Worm (Caenorhabditis elegans) whole organism, L2 larva: Measurements from ENCODE around the gene srx-34.

Experiments
- Y55F3AM.14 ChIP-seq: fragments of 200-800 bp; sonication (Bioruptor generic); optimal IDR thresholded peaks from 2 replicates; lab custom pipeline; 2018; ENCODE audit warnings: mild to moderate bottlenecking, missing genetic modification characterization, missing compliant biosample characterization
- ZK546.5 ChIP-seq: sonication (generic microtip); optimal IDR thresholded peaks from 2 replicates; lab custom pipeline; 2017; ENCODE audit warnings: missing biosample characterization, missing genetic modification characterization
- alr-1 ChIP-seq: fragments of 150-350 bp; optimal IDR thresholded peaks from 2 replicates; lab custom pipeline; 2014; ENCODE audit warnings: missing biosample characterization, missing genetic modification characterization
- aly-2 ChIP-seq: fragments of 150-350 bp; optimal IDR thresholded peaks from 2 replicates; lab custom pipeline; 2014; ENCODE audit warnings: missing biosample characterization, missing genetic modification characterization
- ama-1 ChIP-seq: fragments of 150-350 bp; optimal IDR thresholded peaks from 2 replicates; lab custom pipeline; 2018; ENCODE audit warnings: inconsistent platforms
- blmp-1 ChIP-seq: sonication (generic microtip); optimal IDR thresholded peaks from 2 replicates; lab custom pipeline; 2017; ENCODE audit warnings: missing genetic modification characterization, mild to moderate bottlenecking, missing compliant biosample characterization, antibody characterized with exemption, moderate library complexity; ENCODE audit not compliant: insufficient read depth
- ceh-16 ChIP-seq: fragments of 150-350 bp; optimal IDR thresholded peaks from 2 replicates; lab custom pipeline; 2014; ENCODE audit warnings: missing biosample characterization, missing genetic modification characterization
- ceh-82 ChIP-seq: fragments of 150-350 bp; optimal IDR thresholded peaks from 2 replicates; lab custom pipeline; 2014; ENCODE audit warnings: missing biosample characterization, missing genetic modification characterization
- dmd-4 ChIP-seq: sonication (generic microtip); optimal IDR thresholded peaks from 2 replicates; lab custom pipeline; 2017; ENCODE audit warnings: missing biosample characterization, missing genetic modification characterization
- egl-27 ChIP-seq: sonication (generic microtip); optimal IDR thresholded peaks from 3 replicates; lab custom pipeline; 2017; ENCODE audit warnings: missing biosample characterization, missing genetic modification reagents, missing genetic modification characterization
- elt-3 ChIP-seq: sonication (generic microtip); optimal IDR thresholded peaks from 2 replicates; lab custom pipeline; 2017; ENCODE audit warnings: missing biosample characterization, missing genetic modification characterization
- fos-1 ChIP-seq: fragments of 150-350 bp; optimal IDR thresholded peaks from 2 replicates; lab custom pipeline; 2014; ENCODE audit warnings: missing biosample characterization, missing genetic modification characterization
- gmeb-1 ChIP-seq: fragments of 150-350 bp; optimal IDR thresholded peaks from 2 replicates; lab custom pipeline; 2014; ENCODE audit warnings: missing biosample characterization, missing genetic modification characterization
- lin-39 ChIP-seq: fragments of 150-350 bp; optimal IDR thresholded peaks from 2 replicates; lab custom pipeline; 2014; ENCODE audit warnings: missing biosample characterization, missing genetic modification reagents, missing genetic modification characterization
- lsy-2 ChIP-seq, 2 experiments: fragments of 150-350 bp in 1 of 2; sonication (generic microtip) in 1 of 2; optimal IDR thresholded peaks; 2 replicates each; lab custom pipeline; 2014 to 2017; ENCODE audit warnings: missing biosample characterization in 2 of 2, missing genetic modification characterization in 2 of 2
- mab-5 ChIP-seq: fragments of 150-350 bp; optimal IDR thresholded peaks from 2 replicates; lab custom pipeline; 2014; ENCODE audit warnings: missing biosample characterization, missing genetic modification characterization
- mdl-1 ChIP-seq, 2 experiments: fragments of 150-350 bp in 1 of 2; sonication (generic microtip) in 1 of 2; optimal IDR thresholded peaks; 2 replicates each; lab custom pipeline; 2017; ENCODE audit warnings: missing biosample characterization in 2 of 2, missing genetic modification characterization in 2 of 2
- nhr-11 ChIP-seq: fragments of 150-350 bp; optimal IDR thresholded peaks from 2 replicates; lab custom pipeline; 2014; ENCODE audit warnings: missing biosample characterization, missing genetic modification characterization
- nhr-12 ChIP-seq: fragments of 150-350 bp; optimal IDR thresholded peaks from 2 replicates; lab custom pipeline; 2014; ENCODE audit warnings: missing biosample characterization, missing genetic modification characterization
- nhr-129 ChIP-seq: fragments of 150-350 bp; optimal IDR thresholded peaks from 2 replicates; lab custom pipeline; 2014; ENCODE audit warnings: missing biosample characterization, missing genetic modification characterization
- nhr-21 ChIP-seq: fragments of 150-350 bp; optimal IDR thresholded peaks from 2 replicates; lab custom pipeline; 2014; ENCODE audit warnings: missing biosample characterization, missing genetic modification characterization
- nhr-25 ChIP-seq: fragments of 150-350 bp; sonication (generic microtip); optimal IDR thresholded peaks from 3 replicates; lab custom pipeline; 2014; ENCODE audit warnings: missing biosample characterization, missing genetic modification characterization
- nhr-6 ChIP-seq: fragments of 150-350 bp; optimal IDR thresholded peaks from 2 replicates; lab custom pipeline; 2014; ENCODE audit warnings: missing biosample characterization, missing genetic modification characterization
- nhr-77 ChIP-seq: fragments of 150-350 bp; optimal IDR thresholded peaks from 2 replicates; lab custom pipeline; 2014; ENCODE audit warnings: missing biosample characterization, missing genetic modification characterization
- peb-1 ChIP-seq: fragments of 150-350 bp; optimal IDR thresholded peaks from 2 replicates; lab custom pipeline; 2014; ENCODE audit warnings: missing biosample characterization, missing genetic modification characterization
- sem-4 ChIP-seq: fragments of 150-350 bp; optimal IDR thresholded peaks from 2 replicates; lab custom pipeline; 2014; ENCODE audit warnings: missing biosample characterization, missing genetic modification reagents, missing genetic modification characterization
- skn-1 ChIP-seq: sonication (generic microtip); optimal IDR thresholded peaks from 2 replicates; lab custom pipeline; 2017; ENCODE audit warnings: missing biosample characterization, missing genetic modification characterization
- sma-9 ChIP-seq, 2 experiments: fragments of 150-350 bp in 1 of 2; sonication (generic microtip) in 1 of 2; optimal IDR thresholded peaks; 2 replicates each; lab custom pipeline; 2014 to 2016; ENCODE audit warnings: missing genetic modification characterization in 2 of 2, mild to moderate bottlenecking in 1 of 2, missing biosample characterization in 1 of 2, missing compliant biosample characterization in 1 of 2, missing genetic modification reagents in 1 of 2, moderate library complexity in 1 of 2
- snpc-4 ChIP-seq: fragments of 150-350 bp; optimal IDR thresholded peaks from 2 replicates; lab custom pipeline; 2014; ENCODE audit warnings: missing biosample characterization, missing genetic modification characterization
- unc-62 ChIP-seq: fragments of 150-350 bp; optimal IDR thresholded peaks from 2 replicates; lab custom pipeline; 2014; ENCODE audit warnings: missing biosample characterization, missing genetic modification reagents, missing genetic modification characterization
- zag-1 ChIP-seq: fragments of 150-350 bp; optimal IDR thresholded peaks from 2 replicates; lab custom pipeline; 2014; ENCODE audit warnings: missing biosample characterization, missing genetic modification characterization
- ztf-11 ChIP-seq: sonication (generic microtip); optimal IDR thresholded peaks from 2 replicates; lab custom pipeline; 2017; ENCODE audit warnings: missing biosample characterization, missing genetic modification characterization
- ztf-4 ChIP-seq: fragments of 150-350 bp; optimal IDR thresholded peaks from 2 replicates; lab custom pipeline; 2014; ENCODE audit warnings: missing biosample characterization, missing genetic modification characterization

srx-34 gene

ce11 chrV:7142661-7143060, 22.6 kb upstream of the srx-34 start:
- no peak for TF ChIP-seq nhr-21
- peak; percentile 87 for TF ChIP-seq snpc-4 (tag; lab: Kevin White, UChicago)
- peak; percentile 11 for TF ChIP-seq fos-1 (tag; lab: Kevin White, UChicago)

ce11 chrV:7141864-7142263, 21.8 kb upstream of the srx-34 start, which contains the start of gene ugt-40:
Gene ugt-40 (minus strand): TSS chrV:7141964.
- TF ChIP-seq gmeb-1 (tag; lab: Kevin White, UChicago) (no peak), lin-39 (tag; lab: Kevin White, UChicago) (no peak), blmp-1 (no peak), nhr-129 (tag; lab: Kevin White, UChicago) (no peak), nhr-6 (tag; lab: Kevin White, UChicago) (no peak), ama-1 (lab: Kevin White, UChicago) (no peak), sem-4 (tag; lab: Kevin White, UChicago) (no peak), egl-27 (tag; lab: Kevin White, UChicago) (no peak), nhr-77 (tag; lab: Kevin White, UChicago) (no peak), unc-62 (GFP tag; lab: Kevin White, UChicago) (no peak), mdl-1 (tag; optimal IDR thresholded peaks at IDR 0.05; lab: Kevin White, UChicago) (no peak), ZK546.5 (tag; lab: Kevin White, UChicago) (no peak), ztf-4 (tag; lab: Kevin White, UChicago) (no peak)

ce11 chrV:7140368-7140767, 20.3 kb upstream of the srx-34 start:
- TF ChIP-seq sma-9 (GFP tag; optimal IDR thresholded peaks at IDR 0.05; lab: Kevin White, UChicago): peak; percentile 24
- no peak for TF ChIP-seq sma-9 (tag; optimal IDR thresholded peaks at IDR 0.05; lab: Kevin White, UChicago)
- TF ChIP-seq peb-1 (tag; lab: Kevin White, UChicago): no peak

- TF ChIP-seq ceh-16 (tag; lab: Kevin White, UChicago) (no peak), Y55F3AM.14 (GFP tag; lab: Kevin White, UChicago) (no peak), nhr-21 (no peak), fos-1 (tag; lab: Kevin White, UChicago) (no peak), ama-1 (lab: Kevin White, UChicago) (no peak), lin-39 (tag; lab: Kevin White, UChicago) (no peak), gmeb-1 (tag; lab: Kevin White, UChicago) (no peak), ztf-11 (tag; lab: Kevin White, UChicago) (no peak), skn-1 (tag; lab: Kevin White, UChicago) (no peak)
These were observed 18.3 kb upstream of the srx-34 start, which contains the start of gene str-112 for ce11 chrV:7138320-7138719. Gene str-112 (minus strand): TSS chrV:7138420.

- TF ChIP-seq ceh-82 (no peak), gmeb-1 (tag; lab: Kevin White, UChicago) (no peak), zag-1 (tag; lab: Kevin White, UChicago) (no peak), snpc-4 (tag; lab: Kevin White, UChicago) (no peak), mab-5 (tag; lab: Kevin White, UChicago) (no peak), dmd-4 (no peak), nhr-6 (tag; lab: Kevin White, UChicago) (no peak), nhr-25 (tag; lab: Kevin White, UChicago) (no peak), aly-2 (no peak), peb-1 (tag; lab: Kevin White, UChicago) (no peak), nhr-11 (tag; lab: Kevin White, UChicago) (no peak), nhr-12 (no peak)
These were observed 16.8 kb upstream of the srx-34 start for ce11 chrV:7136859-7137258.

ce11 chrV:7133963-7134362, 13.9 kb upstream of the srx-34 start, which contains the start of gene F10D2.16:
Gene F10D2.16 (plus strand): TSS chrV:7134263.
- TF ChIP-seq lsy-2 (tag; optimal IDR thresholded peaks at IDR 0.05; lab: Kevin White, UChicago) (no peak), alr-1 (tag; lab: Kevin White, UChicago) (no peak), elt-3 (no peak), fos-1 (tag; lab: Kevin White, UChicago) (no peak), nhr-11 (tag; lab: Kevin White, UChicago) (no peak), sem-4 (tag; lab: Kevin White, UChicago) (no peak)
